Fruit fly (Drosophila melanogaster): Measurements from ENCODE around the gene CG9147.

The CG9147 gene

dm6 chr2L:6048542-6048941, 17.3 kb upstream of the CG9147 start, which contains the start of the genes CG34179 and slmo (continued):
- peak; percentile 2 to 90 for TF ChIP-seq crp (GFP tag; optimal IDR thresholded peaks at IDR 0.05)
- no peak for TF ChIP-seq CG7372 (GFP tag; IDR thresholded peaks at IDR 0.05)
- no peak for TF ChIP-seq dysf (GFP tag; IDR thresholded peaks at IDR 0.05)
- TF ChIP-seq her (GFP tag; optimal IDR thresholded peaks at IDR 0.05), result no peak
- TF ChIP-seq MESR4 (GFP tag; optimal IDR thresholded peaks at IDR 0.05), result peak; percentile 41
- TF ChIP-seq peb (GFP tag; IDR thresholded peaks at IDR 0.05), result no peak
- no peak for TF ChIP-seq CG18011 (GFP tag; optimal IDR thresholded peaks at IDR 0.05)
- no peak for TF ChIP-seq CG11247 (GFP tag; IDR thresholded peaks at IDR 0.05)
- no peak for TF ChIP-seq toy (GFP tag; IDR thresholded peaks at IDR 0.05)
- no peak for TF ChIP-seq CG3163 (GFP tag; optimal IDR thresholded peaks at IDR 0.05)
- peak; percentile 99 for TF ChIP-seq CG14710 (tag; optimal IDR thresholded peaks at IDR 0.05)
- TF ChIP-seq trem (tag; optimal IDR thresholded peaks at IDR 0.05), result peak; percentile 35
- no peak for TF ChIP-seq CG10959 (GFP tag; IDR thresholded peaks at IDR 0.05)
- TF ChIP-seq CG2120 (GFP tag; optimal IDR thresholded peaks at IDR 0.05), result no peak
- TF ChIP-seq nerfin-1 (tag; optimal IDR thresholded peaks at IDR 0.05), result peak; percentile 28
- TF ChIP-seq pzg (GFP tag; optimal IDR thresholded peaks at IDR 0.05), result peak; percentile 42
- TF ChIP-seq CG2712 (tag; optimal IDR thresholded peaks at IDR 0.05), result no peak
- TF ChIP-seq gcm (GFP tag; optimal IDR thresholded peaks at IDR 0.05), result no peak
- no peak for TF ChIP-seq CG15601 (tag; optimal IDR thresholded peaks at IDR 0.05)
- no peak for TF ChIP-seq ab (GFP tag; optimal IDR thresholded peaks at IDR 0.05)
- no peak for TF ChIP-seq eyg (GFP tag; optimal IDR thresholded peaks at IDR 0.05)
- peak; percentile 43; the same call in 1 of the 3 replicates for TF ChIP-seq Opbp (GFP tag; IDR thresholded peaks at IDR 0.05; ENCODE audit: partially characterized antibody)
- TF ChIP-seq disco-r (GFP tag; optimal IDR thresholded peaks at IDR 0.05), result no peak
- no peak for TF ChIP-seq CG9876 (GFP tag; optimal IDR thresholded peaks at IDR 0.05)
- TF ChIP-seq CG2116 (GFP tag; optimal IDR thresholded peaks at IDR 0.05), result peak; percentile 33
- no peak for TF ChIP-seq Hr39 (optimal IDR thresholded peaks at IDR 0.05)
- no peak for TF ChIP-seq phol (tag; optimal IDR thresholded peaks at IDR 0.05)
- TF ChIP-seq pnt (GFP tag; optimal IDR thresholded peaks at IDR 0.05), result no peak
- TF ChIP-seq onecut (GFP tag; IDR thresholded peaks at IDR 0.05), result peak; percentile 48; the same call in 1 of the 2 replicates
- peak; percentile 74 for TF ChIP-seq sd (tag; optimal IDR thresholded peaks at IDR 0.05)
- TF ChIP-seq CG15479 (GFP tag; optimal IDR thresholded peaks at IDR 0.05), result no peak
- no peak for TF ChIP-seq CG6765 (GFP tag; optimal IDR thresholded peaks at IDR 0.05)
- no peak for TF ChIP-seq run (tag; optimal IDR thresholded peaks at IDR 0.05)
- no peak for TF ChIP-seq ap (GFP tag; IDR thresholded peaks at IDR 0.05)
- TF ChIP-seq inv (GFP tag; IDR thresholded peaks at IDR 0.05; ENCODE audit: partially characterized antibody), result no peak
- TF ChIP-seq CG1603 (tag; optimal IDR thresholded peaks at IDR 0.05), result peak; percentile 12
- no peak for TF ChIP-seq Ravus (GFP tag; IDR thresholded peaks at IDR 0.05)
- TF ChIP-seq CG4617 (GFP tag; optimal IDR thresholded peaks at IDR 0.05; ENCODE audit: borderline replicate concordance), result peak; percentile 32
- TF ChIP-seq CoRest (tag; optimal IDR thresholded peaks at IDR 0.05), result no peak
- no peak for TF ChIP-seq ewg (GFP tag; optimal IDR thresholded peaks at IDR 0.05)
- no peak for TF ChIP-seq chn (GFP tag; optimal IDR thresholded peaks at IDR 0.05)
- peak; percentile 2 for TF ChIP-seq stwl (tag; optimal IDR thresholded peaks at IDR 0.05)
- TF ChIP-seq Dref (GFP tag; IDR thresholded peaks at IDR 0.05), result peak; percentile 66
- no peak for TF ChIP-seq CG3726 (GFP tag; IDR thresholded peaks at IDR 0.05)
- TF ChIP-seq CG12659 (GFP tag; optimal IDR thresholded peaks at IDR 0.05), result no peak
- peak; percentile 33 for TF ChIP-seq Sry-δ (GFP tag; optimal IDR thresholded peaks at IDR 0.05)
- no peak for TF ChIP-seq CG32767 (GFP tag; IDR thresholded peaks at IDR 0.05)
- 0 out of 3 replicates have a peak, but pooled peaks have one; percentile 8 for TF ChIP-seq so (GFP tag; IDR thresholded peaks at IDR 0.05)
- TF ChIP-seq Dp (GFP tag; optimal IDR thresholded peaks at IDR 0.05), result peak; percentile 37
- no peak for TF ChIP-seq HLHmδ (GFP tag; optimal IDR thresholded peaks at IDR 0.05)
- no peak for TF ChIP-seq hkb (optimal IDR thresholded peaks at IDR 0.05)
- no peak for TF ChIP-seq hkb (GFP tag; IDR thresholded peaks at IDR 0.05)

All from whole organism, embryonic.